Worm (Caenorhabditis elegans) whole organism, midembryonic: ENCODE data around the gene aqp-4.

Source experiments
- cog-1 ChIP-seq: sonication (generic microtip); optimal IDR thresholded peaks from 2 replicates; lab custom pipeline; 2016; ENCODE audit warnings: missing genetic modification characterization, missing compliant biosample characterization
- flt-1 ChIP-seq: fragments of 200-800 bp; sonication (Bioruptor generic); IDR thresholded peaks from 2 replicates; pipeline ENCODE4 v1.3.6; 2022; ENCODE audit warnings: missing genetic modification characterization, missing compliant biosample characterization
- klf-2 ChIP-seq: fragments of 200-800 bp; sonication (Bioruptor generic); conservative IDR thresholded peaks from 2 replicates; pipeline ENCODE4 v1.3.6; 2022; ENCODE audit warnings: missing genetic modification reagents, missing genetic modification characterization, missing compliant biosample characterization
- med-1 ChIP-seq: sonication (generic microtip); optimal IDR thresholded peaks from 2 replicates; lab custom pipeline; 2017; ENCODE audit warnings: missing genetic modification characterization, mild to moderate bottlenecking, missing compliant biosample characterization, antibody characterized with exemption, missing genetic modification reagents; ENCODE audit not compliant: insufficient read depth

ce11 chrV:9768828-9769778 is 31.7 kb downstream of the aqp-4 start, which contains the start of gene unc-42:
- TF ChIP-seq klf-2 (GFP tag; lab: Robert Waterston, UW) (no peak), flt-1 (GFP tag; lab: Robert Waterston, UW) (0 out of 2 replicates have a peak, but pooled peaks have one; percentile 27), cog-1 (tag; lab: Kevin White, UChicago) (no peak), med-1 (no peak)
